Fruit fly (Drosophila melanogaster) whole organism, embryonic: Measurements from ENCODE around the gene Fbxl7.

Source experiments
- ATbp ChIP-seq: fragments of 200-800 bp; sonication (Bioruptor generic); optimal IDR thresholded peaks from 2 replicates; lab custom pipeline; 2017; ENCODE audit warnings: missing biosample characterization, mild to moderate bottlenecking, missing genetic modification characterization, missing genetic modification reagents
- B-H2 ChIP-seq: fragments of 200-800 bp; sonication (Bioruptor generic); optimal IDR thresholded peaks from 2 replicates; lab custom pipeline; 2018; ENCODE audit warnings: missing biosample characterization, mild to moderate bottlenecking, missing genetic modification characterization
- CG11695 ChIP-seq: fragments of 200-800 bp; sonication (Bioruptor generic); IDR thresholded peaks from 3 replicates; pipeline ENCODE4 v1.3.6; 2022; ENCODE audit warnings: missing biosample characterization, missing genetic modification characterization
- CG14050 ChIP-seq: fragments of 200-800 bp; sonication (Bioruptor generic); IDR thresholded peaks from 3 replicates; pipeline ENCODE4 v1.3.6; 2022; ENCODE audit warnings: missing biosample characterization, missing genetic modification characterization
- CG15011 ChIP-seq: fragments of 200-800 bp; sonication (Bioruptor generic); optimal IDR thresholded peaks from 3 replicates; lab custom pipeline; 2018; ENCODE audit warnings: missing biosample characterization, mild to moderate bottlenecking, missing genetic modification characterization
- CG15479 ChIP-seq: fragments of 200-800 bp; sonication (Bioruptor generic); optimal IDR thresholded peaks from 3 replicates; lab custom pipeline; 2019; ENCODE audit warnings: missing biosample characterization, mild to moderate bottlenecking, missing genetic modification characterization, moderate library complexity
- CG34224 ChIP-seq: fragments of 200-800 bp; sonication (Bioruptor generic); IDR thresholded peaks from 3 replicates; pipeline ENCODE4 v1.3.6; 2022; ENCODE audit warnings: missing biosample characterization, missing genetic modification characterization; ENCODE audit not compliant: partially characterized antibody
- CG42726 ChIP-seq: fragments of 200-800 bp; sonication (Bioruptor generic); IDR thresholded peaks from 2 replicates; pipeline ENCODE4 v1.3.6; 2022; ENCODE audit warnings: missing biosample characterization, missing genetic modification characterization; ENCODE audit not compliant: partially characterized antibody
- CG4328 ChIP-seq: fragments of 200-800 bp; sonication (Bioruptor generic); optimal IDR thresholded peaks from 3 replicates; lab custom pipeline; 2017; ENCODE audit warnings: missing biosample characterization, missing genetic modification reagents, missing genetic modification characterization
- CG4424 ChIP-seq: fragments of 200-800 bp; sonication (Bioruptor generic); optimal IDR thresholded peaks from 3 replicates; lab custom pipeline; 2016; ENCODE audit warnings: missing biosample characterization, missing genetic modification characterization
- CG5180 ChIP-seq: fragments of 200-800 bp; sonication (Bioruptor generic); optimal IDR thresholded peaks from 3 replicates; lab custom pipeline; 2017; ENCODE audit warnings: missing biosample characterization, missing genetic modification characterization, mild to moderate bottlenecking, moderate library complexity, missing genetic modification reagents
- CG5953 ChIP-seq: fragments of 200-800 bp; sonication (Bioruptor generic); IDR thresholded peaks from 2 replicates; pipeline ENCODE4 v1.3.6; 2022; ENCODE audit warnings: missing biosample characterization, missing genetic modification characterization
- CG8478 ChIP-seq: fragments of >200 bp; optimal IDR thresholded peaks from 2 replicates; lab custom pipeline; 2018
- CG9215 ChIP-seq: fragments of 200-800 bp; sonication (Bioruptor generic); IDR thresholded peaks from 2 replicates; pipeline ENCODE4 v1.3.6; 2022; ENCODE audit warnings: missing biosample characterization, missing genetic modification characterization
- CG9609 ChIP-seq: fragments of 200-800 bp; sonication (Bioruptor generic); optimal IDR thresholded peaks from 3 replicates; lab custom pipeline; 2016; ENCODE audit warnings: missing biosample characterization, missing genetic modification characterization
- CG9727 ChIP-seq: fragments of 200-800 bp; sonication (Bioruptor generic); optimal IDR thresholded peaks from 3 replicates; lab custom pipeline; 2017; ENCODE audit warnings: missing biosample characterization, mild to moderate bottlenecking, missing genetic modification characterization
- CoRest ChIP-seq: fragments of 200-800 bp; sonication (Bioruptor generic); optimal IDR thresholded peaks from 3 replicates; lab custom pipeline; 2018; ENCODE audit warnings: missing biosample characterization, mild to moderate bottlenecking, missing genetic modification characterization, moderate library complexity
- Eip74EF ChIP-seq, 2 experiments: fragments of 200-800 bp in 1 of 2; fragments of >200 bp in 1 of 2; sonication (Bioruptor generic) in 1 of 2; optimal IDR thresholded peaks; 2 replicates each; lab custom pipeline; 2017 to 2019; ENCODE audit warnings: missing biosample characterization in 2 of 2, missing genetic modification characterization in 2 of 2, mild to moderate bottlenecking in 1 of 2, moderate library complexity in 1 of 2
- Elba2 ChIP-seq: fragments of 200-800 bp; sonication (Bioruptor generic); optimal IDR thresholded peaks from 3 replicates; lab custom pipeline; 2016; ENCODE audit warnings: missing biosample characterization, missing genetic modification characterization
- Gug ChIP-seq: fragments of 200-800 bp; sonication (Bioruptor generic); IDR thresholded peaks from 4 replicates; pipeline ENCODE4 v1.3.6; 2022; ENCODE audit warnings: missing biosample characterization, missing genetic modification characterization
- Hey ChIP-seq: fragments of 200-800 bp; sonication (Bioruptor generic); optimal IDR thresholded peaks from 3 replicates; lab custom pipeline; 2018; ENCODE audit warnings: missing biosample characterization, mild to moderate bottlenecking, missing genetic modification characterization
- Hr3 ChIP-seq: fragments of 200-800 bp; sonication (Bioruptor generic); optimal IDR thresholded peaks from 3 replicates; lab custom pipeline; 2016; ENCODE audit warnings: missing biosample characterization, missing genetic modification characterization
- Lhr ChIP-seq: fragments of 200-800 bp; sonication (Bioruptor generic); optimal IDR thresholded peaks from 3 replicates; lab custom pipeline; 2017; ENCODE audit warnings: mild to moderate bottlenecking, missing biosample characterization, missing genetic modification reagents, missing genetic modification characterization
- NC2α ChIP-seq: fragments of 200-800 bp; sonication (Bioruptor generic); optimal IDR thresholded peaks from 2 replicates; lab custom pipeline; 2016; ENCODE audit warnings: missing biosample characterization, missing genetic modification characterization
- Ptx1 ChIP-seq: fragments of 200-800 bp; sonication (Bioruptor generic); IDR thresholded peaks from 2 replicates; pipeline ENCODE4 v1.3.6; 2022; ENCODE audit warnings: missing biosample characterization, missing genetic modification characterization
- Stat92E ChIP-seq, 3 experiments: fragments of >200 bp in 2 of 3; fragments of 200-800 bp in 1 of 3; sonication (Bioruptor generic) in 1 of 3; optimal IDR thresholded peaks; 2 replicates each; lab custom pipeline; 2017 to 2019; ENCODE audit warnings: missing biosample characterization in 3 of 3, missing genetic modification characterization in 3 of 3, mild to moderate bottlenecking in 1 of 3, moderate library complexity in 1 of 3
- aop ChIP-seq: fragments of 200-800 bp; sonication (Bioruptor generic); IDR thresholded peaks from 2 replicates; pipeline ENCODE4 v1.3.6; 2022; ENCODE audit warnings: missing biosample characterization, missing genetic modification characterization
- ash1 ChIP-seq: fragments of 200-800 bp; sonication (Bioruptor generic); optimal IDR thresholded peaks from 2 replicates; lab custom pipeline; 2018; ENCODE audit warnings: missing biosample characterization, mild to moderate bottlenecking, missing genetic modification characterization
- az2 ChIP-seq: fragments of 200-800 bp; sonication (Bioruptor generic); optimal IDR thresholded peaks from 3 replicates; lab custom pipeline; 2016; ENCODE audit warnings: missing biosample characterization, missing genetic modification characterization
- btn ChIP-seq: fragments of 200-800 bp; sonication (Bioruptor generic); optimal IDR thresholded peaks from 2 replicates; lab custom pipeline; 2016; ENCODE audit warnings: missing biosample characterization, missing genetic modification characterization
- chif ChIP-seq, 2 experiments: fragments of 200-800 bp; sonication (Bioruptor generic); optimal IDR thresholded peaks; 3 replicates each; lab custom pipeline; 2016; ENCODE audit warnings: missing biosample characterization in 2 of 2, missing genetic modification characterization in 2 of 2
- chn ChIP-seq: fragments of 200-800 bp; sonication (Bioruptor generic); optimal IDR thresholded peaks from 2 replicates; lab custom pipeline; 2016; ENCODE audit warnings: missing biosample characterization, missing genetic modification characterization
- crol ChIP-seq: fragments of 200-800 bp; sonication (Bioruptor generic); IDR thresholded peaks from 2 replicates; pipeline ENCODE4 v1.3.6; 2022; ENCODE audit warnings: missing biosample characterization, missing genetic modification characterization
- dmrt99B ChIP-seq: fragments of 200-800 bp; sonication (Bioruptor generic); optimal IDR thresholded peaks from 2 replicates; lab custom pipeline; 2018; ENCODE audit warnings: missing biosample characterization, mild to moderate bottlenecking, missing genetic modification characterization, moderate library complexity
- eve ChIP-seq, 2 experiments: fragments of >200 bp; optimal IDR thresholded peaks; 2 replicates each; lab custom pipeline; 2017; ENCODE audit warnings: missing biosample characterization in 2 of 2, missing genetic modification characterization in 2 of 2
- gcm ChIP-seq: fragments of 200-800 bp; sonication (Bioruptor generic); optimal IDR thresholded peaks from 2 replicates; lab custom pipeline; 2019; ENCODE audit warnings: missing biosample characterization, mild to moderate bottlenecking, missing genetic modification characterization, moderate library complexity
- hbn ChIP-seq: fragments of 200-800 bp; sonication (Bioruptor generic); IDR thresholded peaks from 2 replicates; pipeline ENCODE4 v1.3.6; 2022; ENCODE audit warnings: missing biosample characterization, missing genetic modification characterization; ENCODE audit not compliant: partially characterized antibody
- her ChIP-seq: fragments of 200-800 bp; sonication (Bioruptor generic); optimal IDR thresholded peaks from 2 replicates; lab custom pipeline; 2016; ENCODE audit warnings: missing biosample characterization, missing genetic modification characterization
- hth ChIP-seq: fragments of >200 bp; optimal IDR thresholded peaks from 2 replicates; lab custom pipeline; 2017; ENCODE audit warnings: inconsistent platforms
- kni ChIP-seq: fragments of 200-800 bp; sonication (Bioruptor generic); optimal IDR thresholded peaks from 3 replicates; lab custom pipeline; 2017; ENCODE audit warnings: mild to moderate bottlenecking, missing biosample characterization, missing genetic modification reagents, missing genetic modification characterization
- maf-S ChIP-seq: fragments of 200-800 bp; sonication (Bioruptor generic); optimal IDR thresholded peaks from 2 replicates; lab custom pipeline; 2016; ENCODE audit warnings: missing biosample characterization, missing genetic modification characterization
- nerfin-2 ChIP-seq: fragments of 200-800 bp; sonication (Bioruptor generic); IDR thresholded peaks from 2 replicates; pipeline ENCODE4 v1.3.6; 2022; ENCODE audit warnings: missing biosample characterization, missing genetic modification characterization; ENCODE audit not compliant: partially characterized antibody
- pnt ChIP-seq: fragments of 200-800 bp; sonication (Bioruptor generic); optimal IDR thresholded peaks from 3 replicates; lab custom pipeline; 2016; ENCODE audit warnings: missing biosample characterization, missing genetic modification characterization
- pros ChIP-seq: fragments of 200-800 bp; sonication (Bioruptor generic); optimal IDR thresholded peaks from 3 replicates; lab custom pipeline; 2019; ENCODE audit warnings: missing biosample characterization, mild to moderate bottlenecking, missing genetic modification characterization, moderate library complexity
- ranshi ChIP-seq: fragments of 200-800 bp; sonication (Bioruptor generic); IDR thresholded peaks from 2 replicates; pipeline ENCODE4 v1.3.6; 2022; ENCODE audit warnings: missing biosample characterization, missing genetic modification characterization
- sc ChIP-seq, 3 experiments: fragments of >200 bp in 2 of 3; fragments of 200-800 bp in 1 of 3; sonication (Bioruptor generic) in 1 of 3; optimal IDR thresholded peaks; 2 replicates in 2 of 3; 3 replicates in 1 of 3; lab custom pipeline; 2017; ENCODE audit warnings: mild to moderate bottlenecking in 1 of 3, missing biosample characterization in 1 of 3, missing genetic modification characterization in 1 of 3, missing genetic modification reagents in 1 of 3
- tgo ChIP-seq: fragments of 200-800 bp; sonication (Bioruptor generic); IDR thresholded peaks from 3 replicates; pipeline ENCODE4 v1.3.6; 2022; ENCODE audit warnings: missing biosample characterization, missing genetic modification characterization
- unpg ChIP-seq: fragments of 200-800 bp; sonication (Bioruptor generic); optimal IDR thresholded peaks from 3 replicates; lab custom pipeline; 2018; ENCODE audit warnings: missing biosample characterization, mild to moderate bottlenecking, missing genetic modification characterization, moderate library complexity
- vvl ChIP-seq: fragments of 200-800 bp; sonication (Bioruptor generic); IDR thresholded peaks from 2 replicates; pipeline ENCODE4 v1.3.6; 2022; ENCODE audit warnings: missing biosample characterization, missing genetic modification characterization
- z ChIP-seq: fragments of 200-800 bp; sonication (Bioruptor generic); IDR thresholded peaks from 3 replicates; pipeline ENCODE4 v1.3.6; 2022; ENCODE audit warnings: missing biosample characterization, missing genetic modification characterization

Gene Fbxl7

dm6 chr3R:15963690-15964281 is 43.1 kb downstream of the Fbxl7 start, which contains the start of the genes CG4287 and CG5516 (continued):
- TF ChIP-seq ATbp (GFP tag; lab: Kevin White, UChicago) (no peak), az2 (GFP tag; lab: Kevin White, UChicago) (no peak), pros (GFP tag; lab: Kevin White, UChicago) (no peak), kni (GFP tag; lab: Kevin White, UChicago) (no peak), NC2α (no peak), CG4328 (no peak), CG9727 (no peak), chn (GFP tag; lab: Kevin White, UChicago) (peak; percentile 25), CG5180 (no peak), hth (lab: Kevin White, UChicago) (no peak), B-H2 (GFP tag; lab: Kevin White, UChicago) (no peak), tgo (GFP tag; lab: Robert Waterston, UW) (no peak), Hr3 (GFP tag; lab: Kevin White, UChicago) (no peak), CG4424 (GFP tag; lab: Kevin White, UChicago) (no peak), CoRest (no peak), z (GFP tag; lab: Robert Waterston, UW) (no peak), Elba2 (GFP tag; lab: Kevin White, UChicago) (no peak), CG15011 (GFP tag; lab: Kevin White, UChicago) (no peak), gcm (GFP tag; lab: Kevin White, UChicago) (no peak), btn (GFP tag; lab: Kevin White, UChicago) (no peak), nerfin-2 (GFP tag; lab: Robert Waterston, UW) (peak; percentile 48; the same call in 1 of the 2 replicates), vvl (no peak), crol (GFP tag; lab: Robert Waterston, UW) (no peak), sc (optimal IDR thresholded peaks at IDR 0.05; lab: Kevin White, UChicago) (no peak), sc (GFP tag; optimal IDR thresholded peaks at IDR 0.05; lab: Kevin White, UChicago) (no peak), Lhr (GFP tag; lab: Kevin White, UChicago) (no peak), CG9609 (peak; percentile 8), CG5953 (no peak), eve (GFP tag; optimal IDR thresholded peaks at IDR 0.05; lab: Kevin White, UChicago) (no peak), hbn (GFP tag; lab: Robert Waterston, UW) (peak; percentile 47; the same call in 1 of the 2 replicates), CG11695 (GFP tag; lab: Robert Waterston, UW) (no peak), chif (GFP tag; optimal IDR thresholded peaks at IDR 0.05; lab: Kevin White, UChicago) (no peak), her (GFP tag; lab: Kevin White, UChicago) (no peak), unpg (GFP tag; lab: Kevin White, UChicago) (no peak), CG15479 (GFP tag; lab: Kevin White, UChicago) (no peak), maf-S (GFP tag; lab: Kevin White, UChicago) (no peak), Eip74EF (GFP tag; optimal IDR thresholded peaks at IDR 0.05; lab: Kevin White, UChicago) (no peak), CG34224 (GFP tag; lab: Robert Waterston, UW) (no peak; the same call in 2 of the 3 replicates), CG42726 (GFP tag; lab: Robert Waterston, UW) (no peak), Gug (GFP tag; lab: Robert Waterston, UW) (no peak), CG8478 (lab: Kevin White, UChicago) (no peak), ash1 (GFP tag; lab: Kevin White, UChicago) (no peak), ranshi (GFP tag; lab: Robert Waterston, UW) (peak; percentile 84; the same call in 1 of the 2 replicates), CG14050 (GFP tag; lab: Robert Waterston, UW) (no peak), Hey (tag; lab: Kevin White, UChicago) (no peak), pnt (GFP tag; lab: Kevin White, UChicago) (no peak), dmrt99B (tag; lab: Kevin White, UChicago) (no peak), Ptx1 (GFP tag; lab: Robert Waterston, UW) (no peak), aop (GFP tag; lab: Robert Waterston, UW) (no peak), Stat92E (GFP tag; optimal IDR thresholded peaks at IDR 0.05; lab: Kevin White, UChicago) (no peak), CG9215 (GFP tag; lab: Robert Waterston, UW) (no peak)
